Worm (Caenorhabditis elegans) whole organism, late embryonic: Measurements from ENCODE around the gene B0218.7.
"Not testable (repeated sequence)": the region's sequence is repeated elsewhere in the genome, so short reads cannot be mapped to it uniquely, and the experiment has no call there.

ENCODE experiments used
- F13H6.1 ChIP-seq: sonication (generic microtip); optimal IDR thresholded peaks from 2 replicates; lab custom pipeline; 2016; ENCODE audit warnings: missing genetic modification characterization, missing compliant biosample characterization
- ama-1 ChIP-seq: fragments of 150-350 bp; optimal IDR thresholded peaks from 2 replicates; lab custom pipeline; 2014
- ceh-2 ChIP-seq: sonication (generic microtip); optimal IDR thresholded peaks from 2 replicates; lab custom pipeline; 2016; ENCODE audit warnings: missing genotype, missing genetic modification characterization, missing compliant biosample characterization
- ceh-45 ChIP-seq: fragments of 200-800 bp; sonication (Bioruptor generic); IDR thresholded peaks from 2 replicates; pipeline ENCODE4 v1.3.6; 2022; ENCODE audit warnings: missing genetic modification reagents, missing genetic modification characterization, missing compliant biosample characterization
- hlh-8 ChIP-seq: sonication (generic microtip); optimal IDR thresholded peaks from 2 replicates; lab custom pipeline; 2016; ENCODE audit warnings: missing genotype, missing genetic modification characterization, missing compliant biosample characterization
- nfya-1 ChIP-seq: sonication (generic microtip); optimal IDR thresholded peaks from 2 replicates; lab custom pipeline; 2017; ENCODE audit warnings: missing genetic modification characterization, mild to moderate bottlenecking, missing compliant biosample characterization, antibody characterized with exemption, moderate library complexity
- pat-9 ChIP-seq: fragments of 200-800 bp; sonication (Bioruptor generic); optimal IDR thresholded peaks from 2 replicates; lab custom pipeline; 2018; ENCODE audit warnings: mild to moderate bottlenecking, missing genetic modification characterization, moderate library complexity, missing compliant biosample characterization
- pha-4 ChIP-seq: fragments of 150-350 bp; optimal IDR thresholded peaks from 2 replicates; lab custom pipeline; 2018; ENCODE audit warnings: missing biosample characterization, missing genetic modification reagents, missing genetic modification characterization
- pros-1 ChIP-seq: fragments of 150-350 bp; optimal IDR thresholded peaks from 2 replicates; lab custom pipeline; 2014; ENCODE audit warnings: missing biosample characterization, missing genetic modification reagents, missing genetic modification characterization
- sox-4 ChIP-seq: sonication (generic microtip); optimal IDR thresholded peaks from 2 replicates; lab custom pipeline; 2017; ENCODE audit warnings: mild to moderate bottlenecking, missing genetic modification characterization, inconsistent platforms, missing compliant biosample characterization
- zip-5 ChIP-seq: sonication (generic microtip); optimal IDR thresholded peaks from 2 replicates; lab custom pipeline; 2016; ENCODE audit warnings: missing genetic modification characterization, missing compliant biosample characterization

DNA sequence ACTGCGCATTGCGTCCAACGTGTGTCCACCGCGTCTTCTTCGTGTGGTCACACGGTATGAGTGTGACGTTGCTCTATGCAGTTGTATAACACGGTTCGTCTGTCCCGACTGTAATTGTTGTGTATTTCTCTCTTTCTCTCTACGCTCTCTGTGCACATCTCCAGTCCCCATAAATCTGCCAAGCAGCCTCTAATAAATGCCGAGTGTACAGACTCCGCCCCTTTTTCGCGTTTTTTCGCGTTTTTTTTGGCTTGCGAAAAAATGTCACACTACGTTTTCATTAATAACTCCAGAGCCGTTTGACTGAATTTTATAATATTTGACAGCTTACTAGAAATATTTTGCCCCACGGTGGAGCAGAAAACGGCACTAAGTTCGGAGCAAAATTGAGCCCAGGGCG, 43.5 kb downstream of the B0218.7 start, which contains the start of gene erp-44.3:
- TF ChIP-seq sox-4 (tag; lab: Kevin White, UChicago); F13H6.1; ama-1; hlh-8 (tag; lab: Kevin White, UChicago); pha-4 (tag; lab: Kevin White, UChicago); pat-9; zip-5; ceh-45 (GFP tag; lab: Robert Waterston, UW); pros-1 (tag; lab: Kevin White, UChicago); nfya-1 (tag; lab: Kevin White, UChicago); ceh-2: not testable (repeated sequence)
